Fruit fly (Drosophila melanogaster) whole organism, adult: ENCODE data around the gene Gr64e.

Experiments used
- CG1620 ChIP-seq: fragments of 200-800 bp; sonication (Bioruptor generic); optimal IDR thresholded peaks from 2 replicates; lab custom pipeline; 2016; ENCODE audit warnings: missing biosample characterization, missing genetic modification characterization
- CG33017 ChIP-seq: fragments of 200-800 bp; sonication (Bioruptor generic); optimal IDR thresholded peaks from 2 replicates; lab custom pipeline; 2018; ENCODE audit warnings: missing biosample characterization, mild to moderate bottlenecking, missing genetic modification characterization, moderate library complexity
- Clk ChIP-seq: fragments of 200-800 bp; sonication (Bioruptor generic); optimal IDR thresholded peaks from 2 replicates; lab custom pipeline; 2017; ENCODE audit warnings: missing biosample characterization, missing genetic modification characterization
- Mnt ChIP-seq: fragments of 200-800 bp; sonication (Bioruptor generic); optimal IDR thresholded peaks from 2 replicates; lab custom pipeline; 2016; ENCODE audit warnings: missing biosample characterization, mild to moderate bottlenecking, missing genetic modification characterization
- cnc ChIP-seq, 2 experiments: fragments of >200 bp; optimal IDR thresholded peaks; 2 replicates each; lab custom pipeline; 2017
- kay ChIP-seq: fragments of 200-800 bp; sonication (Bioruptor generic); peaks from one replicate; lab custom pipeline; 2016; ENCODE audit warnings: missing biosample characterization, missing genetic modification characterization, borderline replicate concordance
- tj ChIP-seq: fragments of 200-800 bp; sonication (Bioruptor generic); optimal IDR thresholded peaks from 3 replicates; lab custom pipeline; 2017; ENCODE audit warnings: missing biosample characterization, mild to moderate bottlenecking, missing genetic modification characterization, moderate library complexity

- TF ChIP-seq kay (GFP tag; lab: Kevin White, UChicago): no peak
- no peak for TF ChIP-seq Mnt
- TF ChIP-seq Clk: no peak
- no peak for TF ChIP-seq CG1620 (GFP tag; lab: Kevin White, UChicago)
- TF ChIP-seq cnc (optimal IDR thresholded peaks at IDR 0.05; lab: Kevin White, UChicago): no peak
- no peak for TF ChIP-seq tj (GFP tag; lab: Kevin White, UChicago)
- TF ChIP-seq CG33017 (tag; lab: Kevin White, UChicago): no peak
Measured at dm6 chr3L:4081243-4081642, 49.3 kb downstream of the Gr64e start.
